Fruit fly (Drosophila melanogaster): Measurements from ENCODE around the gene dsh.
A peak's percentile ranks its signal among the peaks of the same experiment; 100 is the strongest.

dsh gene

dm6 chrX:11340719-11341322 is 14.9 kb upstream of the dsh start (continued):
- TF ChIP-seq CG6654 (GFP tag; optimal IDR thresholded peaks at IDR 0.05) (no peak), zen (tag; optimal IDR thresholded peaks at IDR 0.05) (no peak), CG34376 (GFP tag; optimal IDR thresholded peaks at IDR 0.05) (no peak), CG17385 (GFP tag; optimal IDR thresholded peaks at IDR 0.05) (no peak), chn (GFP tag; optimal IDR thresholded peaks at IDR 0.05) (no peak), sc (optimal IDR thresholded peaks at IDR 0.05) (no peak), sc (GFP tag; optimal IDR thresholded peaks at IDR 0.05) (no peak), CG14050 (GFP tag; IDR thresholded peaks at IDR 0.05) (no peak; the same call in 2 of the 3 replicates), Chrac-16 (GFP tag; optimal IDR thresholded peaks at IDR 0.05) (peak; percentile 9), NfI (GFP tag; optimal IDR thresholded peaks at IDR 0.05) (no peak), lola (GFP tag; optimal IDR thresholded peaks at IDR 0.05) (peak in 1 of 3 experiments; percentile 15), Gsc (GFP tag; IDR thresholded peaks at IDR 0.05) (no peak), Ssrp (tag; optimal IDR thresholded peaks at IDR 0.05) (no peak), Xrp1 (GFP tag; IDR thresholded peaks at IDR 0.05) (no peak), CG6175 (GFP tag; IDR thresholded peaks at IDR 0.05) (no peak), maf-S (GFP tag; optimal IDR thresholded peaks at IDR 0.05) (no peak), onecut (GFP tag; IDR thresholded peaks at IDR 0.05) (no peak), CG2199 (GFP tag; IDR thresholded peaks at IDR 0.05) (no peak), Med (GFP tag) (peak; percentile 74), Bdp1 (GFP tag; optimal IDR thresholded peaks at IDR 0.05) (no peak), CG1529 (GFP tag; optimal IDR thresholded peaks at IDR 0.05) (no peak), tna (GFP tag; IDR thresholded peaks at IDR 0.05; ENCODE audit: partially characterized antibody) (no peak), sd (tag; optimal IDR thresholded peaks at IDR 0.05) (no peak), slou (GFP tag; optimal IDR thresholded peaks at IDR 0.05) (no peak), insv (GFP tag; optimal IDR thresholded peaks at IDR 0.05) (no peak), CG7786 (GFP tag; optimal IDR thresholded peaks at IDR 0.05) (peak; percentile 12), CG9215 (GFP tag; IDR thresholded peaks at IDR 0.05) (peak; percentile 66), CG2712 (tag; optimal IDR thresholded peaks at IDR 0.05) (no peak), wdn (GFP tag; IDR thresholded peaks at IDR 0.05) (no peak), ems (GFP tag; optimal IDR thresholded peaks at IDR 0.05) (no peak), CG11696 (GFP tag; IDR thresholded peaks at IDR 0.05) (no peak), croc (GFP tag; conservative IDR thresholded peaks at IDR 0.05) (no peak), Hand (GFP tag; optimal IDR thresholded peaks at IDR 0.05) (no peak), CG12744 (GFP tag; optimal IDR thresholded peaks at IDR 0.05) (no peak), Antp (GFP tag; optimal IDR thresholded peaks at IDR 0.05) (peak; percentile 33), schlank (tag; optimal IDR thresholded peaks at IDR 0.05) (no peak), CG18599 (GFP tag; optimal IDR thresholded peaks at IDR 0.05) (no peak), HHEX (GFP tag; optimal IDR thresholded peaks at IDR 0.05) (no peak), ERR (GFP tag; optimal IDR thresholded peaks at IDR 0.05) (no peak), Optix (GFP tag; IDR thresholded peaks at IDR 0.05) (no peak), CkIIα-i1 (GFP tag; IDR thresholded peaks at IDR 0.05) (no peak), CG2116 (GFP tag; optimal IDR thresholded peaks at IDR 0.05) (no peak), gsb (GFP tag; IDR thresholded peaks at IDR 0.05) (no peak), vnd (GFP tag; IDR thresholded peaks at IDR 0.05; ENCODE audit: partially characterized antibody) (no peak), br (optimal IDR thresholded peaks at IDR 0.05) (no peak), tin (GFP tag; optimal IDR thresholded peaks at IDR 0.05) (no peak), stwl (tag; optimal IDR thresholded peaks at IDR 0.05) (no peak), so (GFP tag; IDR thresholded peaks at IDR 0.05) (no peak), CG1647 (GFP tag; optimal IDR thresholded peaks at IDR 0.05) (no peak), BtbVII (GFP tag; optimal IDR thresholded peaks at IDR 0.05) (no peak), Eip74EF (GFP tag; optimal IDR thresholded peaks at IDR 0.05) (no peak), CG8388 (GFP tag; optimal IDR thresholded peaks at IDR 0.05) (peak; percentile 23)

Data from whole organism, embryonic.